Worm (Caenorhabditis elegans): ENCODE data around the gene hpo-10.

- TF ChIP-seq snpc-4 (tag; optimal IDR thresholded peaks at IDR 0.05) (no peak), daf-12 (tag; optimal IDR thresholded peaks at IDR 0.05) (no peak), jun-1 (tag; optimal IDR thresholded peaks at IDR 0.05) (no peak), lin-15B (tag; optimal IDR thresholded peaks at IDR 0.05) (no peak), nfya-1 (tag; optimal IDR thresholded peaks at IDR 0.05; ENCODE audit: insufficient read depth) (no peak), zag-1 (tag; optimal IDR thresholded peaks at IDR 0.05) (no peak), nhr-11 (tag; optimal IDR thresholded peaks at IDR 0.05) (no peak), ZK546.5 (tag; optimal IDR thresholded peaks at IDR 0.05) (no peak)
Observed at ce11 chrIII:5833376-5833775, 45.9 kb upstream of the hpo-10 start, which contains the start of the genes R12B2.13 and mdt-15.

All from whole organism, L3 larva.